Worm (Caenorhabditis elegans) whole organism, early embryonic: ENCODE measurements around the gene Y43F8A.1.

Experiments used
- F13C5.2 ChIP-seq: sonication (generic microtip); optimal IDR thresholded peaks from 2 replicates; lab custom pipeline; 2017; ENCODE audit warnings: mild to moderate bottlenecking, missing genetic modification characterization, inconsistent platforms, missing compliant biosample characterization
- aly-1 ChIP-seq: sonication (generic microtip); optimal IDR thresholded peaks from 2 replicates; lab custom pipeline; 2016; ENCODE audit warnings: missing genetic modification characterization, missing compliant biosample characterization
- ama-1 ChIP-seq: fragments of 150-350 bp; optimal IDR thresholded peaks from 2 replicates; lab custom pipeline; 2014
- ceh-13 ChIP-seq: fragments of 200-800 bp; sonication (Bioruptor generic); optimal IDR thresholded peaks from 2 replicates; lab custom pipeline; 2018; ENCODE audit warnings: mild to moderate bottlenecking, missing genetic modification characterization, missing compliant biosample characterization
- ceh-36 ChIP-seq: sonication (generic microtip); optimal IDR thresholded peaks from 2 replicates; lab custom pipeline; 2016; ENCODE audit warnings: missing genetic modification characterization, inconsistent platforms, missing compliant biosample characterization
- ets-7 ChIP-seq: sonication (generic microtip); optimal IDR thresholded peaks from 2 replicates; lab custom pipeline; 2016; ENCODE audit warnings: missing genotype, missing genetic modification characterization, missing compliant biosample characterization
- hmg-4 ChIP-seq: fragments of 200-800 bp; sonication (Bioruptor generic); optimal IDR thresholded peaks from 2 replicates; lab custom pipeline; 2018; ENCODE audit warnings: mild to moderate bottlenecking, missing genetic modification characterization, missing compliant biosample characterization
- hnd-1 ChIP-seq: sonication (generic microtip); optimal IDR thresholded peaks from 2 replicates; lab custom pipeline; 2016; ENCODE audit warnings: missing genetic modification characterization, missing compliant biosample characterization
- pes-1 ChIP-seq: fragments of 200-800 bp; sonication (Bioruptor generic); IDR thresholded peaks from 2 replicates; pipeline ENCODE4 v1.3.6; 2022; ENCODE audit warnings: missing genetic modification reagents, missing genetic modification characterization, missing compliant biosample characterization
- scrt-1 ChIP-seq: fragments of 200-800 bp; sonication (Bioruptor generic); IDR thresholded peaks from 2 replicates; pipeline ENCODE4 v1.3.6; 2022; ENCODE audit warnings: missing genetic modification characterization, missing compliant biosample characterization
- sea-1 ChIP-seq: fragments of 200-800 bp; sonication (Bioruptor generic); conservative IDR thresholded peaks from 2 replicates; pipeline ENCODE4 v1.3.6; 2022; ENCODE audit warnings: missing genetic modification characterization, missing compliant biosample characterization
- tbx-37 ChIP-seq: fragments of 200-800 bp; sonication (Bioruptor generic); conservative IDR thresholded peaks from 2 replicates; pipeline ENCODE4 v1.3.6; 2022; ENCODE audit warnings: missing genetic modification reagents, missing genetic modification characterization, missing compliant biosample characterization

DNA sequence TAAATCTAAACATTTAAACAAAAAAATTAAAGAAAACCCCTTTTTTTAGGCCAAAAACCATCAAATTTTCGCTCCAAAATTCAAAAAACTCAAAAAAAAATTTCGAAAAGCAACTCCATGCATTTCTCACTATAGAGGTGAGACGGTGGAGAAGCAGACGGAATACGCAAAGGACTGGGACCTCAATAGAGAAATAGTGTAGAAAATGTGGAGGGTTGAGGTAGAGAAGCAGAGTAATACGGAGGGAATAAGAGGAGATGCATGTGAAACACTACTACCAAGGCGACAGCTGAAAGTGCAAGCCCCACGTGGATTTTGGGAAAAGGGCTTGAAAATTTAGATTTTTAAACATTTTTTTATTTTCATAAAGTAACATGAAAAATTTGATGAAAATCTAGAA is 21.0 kb downstream of the Y43F8A.1 start:
- TF ChIP-seq ama-1 (lab: Kevin White, UChicago) (no peak), ceh-36 (tag; lab: Kevin White, UChicago) (no peak), ceh-13 (GFP tag; lab: Kevin White, UChicago) (no peak), hnd-1 (tag; lab: Kevin White, UChicago) (no peak), hmg-4 (no peak), F13C5.2 (tag; lab: Kevin White, UChicago) (no peak), sea-1 (GFP tag; lab: Robert Waterston, UW) (no peak), scrt-1 (GFP tag; lab: Robert Waterston, UW) (no peak), pes-1 (no peak), aly-1 (tag; lab: Kevin White, UChicago) (no peak), ets-7 (tag; lab: Kevin White, UChicago) (no peak), tbx-37 (GFP tag; lab: Robert Waterston, UW) (no peak)
